Worm (Caenorhabditis elegans) whole organism, L3 larva: ENCODE measurements around the gene lbp-1.

ENCODE experiments used
- R02D3.7 ChIP-seq: fragments of 150-350 bp; optimal IDR thresholded peaks from 2 replicates; lab custom pipeline; 2014; ENCODE audit warnings: missing biosample characterization, missing genetic modification characterization
- ZK546.5 ChIP-seq: sonication (generic microtip); optimal IDR thresholded peaks from 2 replicates; lab custom pipeline; 2017; ENCODE audit warnings: missing biosample characterization, missing genetic modification characterization
- aly-2 ChIP-seq: fragments of 150-350 bp; optimal IDR thresholded peaks from 2 replicates; lab custom pipeline; 2014; ENCODE audit warnings: missing biosample characterization, missing genetic modification characterization
- ceh-16 ChIP-seq: sonication (generic microtip); optimal IDR thresholded peaks from 2 replicates; lab custom pipeline; 2017; ENCODE audit warnings: missing biosample characterization, missing genetic modification characterization
- ceh-82 ChIP-seq: fragments of 150-350 bp; optimal IDR thresholded peaks from 2 replicates; lab custom pipeline; 2014; ENCODE audit warnings: missing biosample characterization, missing genetic modification characterization
- egl-27 ChIP-seq: sonication (generic microtip); optimal IDR thresholded peaks from 4 replicates; lab custom pipeline; 2017; ENCODE audit warnings: missing biosample characterization, missing genetic modification reagents, missing genetic modification characterization
- egl-5 ChIP-seq: fragments of 150-350 bp; optimal IDR thresholded peaks from 2 replicates; lab custom pipeline; 2017; ENCODE audit warnings: missing biosample characterization, missing genetic modification reagents, missing genetic modification characterization, inconsistent platforms
- elt-1 ChIP-seq: fragments of 150-350 bp; optimal IDR thresholded peaks from 2 replicates; lab custom pipeline; 2014; ENCODE audit warnings: missing biosample characterization, missing genetic modification characterization
- elt-2 ChIP-seq: sonication (generic microtip); optimal IDR thresholded peaks from 2 replicates; lab custom pipeline; 2016; ENCODE audit warnings: missing genetic modification reagents, mild to moderate bottlenecking, missing genetic modification characterization, missing compliant biosample characterization
- elt-3 ChIP-seq, 3 experiments: fragments of 150-350 bp in 1 of 3; sonication (generic microtip) in 2 of 3; optimal IDR thresholded peaks; 2 replicates in 2 of 3; 4 replicates in 1 of 3; lab custom pipeline; 2014 to 2017; ENCODE audit warnings: missing biosample characterization in 3 of 3, missing genetic modification characterization in 3 of 3
- eor-1 ChIP-seq, 2 experiments: fragments of 150-350 bp; optimal IDR thresholded peaks; 2 replicates each; lab custom pipeline; 2014 to 2018; ENCODE audit warnings: missing biosample characterization in 2 of 2, missing genetic modification characterization in 2 of 2
- fkh-2 ChIP-seq: fragments of 150-350 bp; optimal IDR thresholded peaks from 2 replicates; lab custom pipeline; 2014; ENCODE audit warnings: missing biosample characterization, missing genetic modification reagents, missing genetic modification characterization
- fos-1 ChIP-seq: fragments of 150-350 bp; optimal IDR thresholded peaks from 2 replicates; lab custom pipeline; 2014; ENCODE audit warnings: missing biosample characterization, missing genetic modification characterization
- hmg-11 ChIP-seq: sonication (generic microtip); optimal IDR thresholded peaks from 2 replicates; lab custom pipeline; 2016; ENCODE audit warnings: missing genetic modification characterization, missing compliant biosample characterization
- jun-1 ChIP-seq: fragments of 150-350 bp; optimal IDR thresholded peaks from 2 replicates; lab custom pipeline; 2014; ENCODE audit warnings: missing biosample characterization, missing genetic modification reagents, missing genetic modification characterization
- lin-15B ChIP-seq: fragments of 150-350 bp; optimal IDR thresholded peaks from 2 replicates; lab custom pipeline; 2014; ENCODE audit warnings: missing biosample characterization, missing genetic modification characterization
- lin-39 ChIP-seq: fragments of 150-350 bp; optimal IDR thresholded peaks from 2 replicates; lab custom pipeline; 2018; ENCODE audit warnings: missing biosample characterization, missing genetic modification reagents, missing genetic modification characterization
- lsy-12 ChIP-seq: sonication (generic microtip); optimal IDR thresholded peaks from 2 replicates; lab custom pipeline; 2016; ENCODE audit warnings: mild to moderate bottlenecking, missing genetic modification characterization, missing compliant biosample characterization
- mdl-1 ChIP-seq: fragments of 150-350 bp; optimal IDR thresholded peaks from 2 replicates; lab custom pipeline; 2014; ENCODE audit warnings: missing biosample characterization, missing genetic modification characterization
- nhr-12 ChIP-seq: fragments of 150-350 bp; optimal IDR thresholded peaks from 2 replicates; lab custom pipeline; 2014; ENCODE audit warnings: missing biosample characterization, missing genetic modification characterization
- nhr-23 ChIP-seq: fragments of 150-350 bp; optimal IDR thresholded peaks from 2 replicates; lab custom pipeline; 2014; ENCODE audit warnings: missing biosample characterization, missing genetic modification reagents, missing genetic modification characterization
- nhr-237 ChIP-seq: fragments of 150-350 bp; optimal IDR thresholded peaks from 2 replicates; lab custom pipeline; 2014; ENCODE audit warnings: missing biosample characterization, missing genetic modification characterization
- nhr-25 ChIP-seq: sonication (generic microtip); optimal IDR thresholded peaks from 2 replicates; lab custom pipeline; 2017; ENCODE audit warnings: missing biosample characterization, missing genetic modification characterization
- nhr-28 ChIP-seq: fragments of 150-350 bp; optimal IDR thresholded peaks from 2 replicates; lab custom pipeline; 2014; ENCODE audit warnings: missing biosample characterization, missing genetic modification characterization
- nhr-43 ChIP-seq: sonication (generic microtip); optimal IDR thresholded peaks from 2 replicates; lab custom pipeline; 2016; ENCODE audit warnings: mild to moderate bottlenecking, missing genetic modification characterization, missing compliant biosample characterization; ENCODE audit not compliant: poor library complexity, severe bottlenecking
- nhr-77 ChIP-seq: fragments of 150-350 bp; optimal IDR thresholded peaks from 2 replicates; lab custom pipeline; 2014; ENCODE audit warnings: missing biosample characterization, missing genetic modification characterization
- pha-4 ChIP-seq: fragments of 150-350 bp; optimal IDR thresholded peaks from 2 replicates; lab custom pipeline; 2014; ENCODE audit warnings: missing biosample characterization, missing genetic modification reagents, missing genetic modification characterization
- pqm-1 ChIP-seq: fragments of 150-350 bp; optimal IDR thresholded peaks from 2 replicates; lab custom pipeline; 2017; ENCODE audit warnings: missing biosample characterization, missing genetic modification characterization, inconsistent platforms
- sea-2 ChIP-seq: fragments of 150-350 bp; sonication (generic microtip); optimal IDR thresholded peaks from 4 replicates; lab custom pipeline; 2014; ENCODE audit warnings: missing biosample characterization, missing genetic modification reagents, missing genetic modification characterization
- skn-1 ChIP-seq: fragments of 150-350 bp; optimal IDR thresholded peaks from 2 replicates; lab custom pipeline; 2014; ENCODE audit warnings: missing biosample characterization, missing genetic modification characterization
- snpc-4 ChIP-seq: fragments of 150-350 bp; optimal IDR thresholded peaks from 2 replicates; lab custom pipeline; 2014; ENCODE audit warnings: missing biosample characterization, missing genetic modification characterization
- zag-1 ChIP-seq: fragments of 150-350 bp; optimal IDR thresholded peaks from 2 replicates; lab custom pipeline; 2014; ENCODE audit warnings: missing biosample characterization, missing genetic modification characterization
- ztf-11 ChIP-seq: fragments of 150-350 bp; optimal IDR thresholded peaks from 2 replicates; lab custom pipeline; 2014; ENCODE audit warnings: missing biosample characterization, missing genetic modification characterization

Gene lbp-1

ce11 chrX:3289183-3289582 is 30.2 kb downstream of the lbp-1 start, which contains the start of gene K09C4.4:
TSS of gene K09C4.4 (plus strand) at chrX:3289483.
- TF ChIP-seq egl-27 (no peak), R02D3.7 (no peak), nhr-43 (tag; lab: Kevin White, UChicago) (no peak), ceh-82 (tag; lab: Kevin White, UChicago) (no peak), zag-1 (tag; lab: Kevin White, UChicago) (no peak)

ce11 chrX:3290147-3290546 is 31.2 kb downstream of the lbp-1 start:
- TF ChIP-seq fkh-2 (tag; lab: Kevin White, UChicago) = no peak
- peak; percentile 45 for TF ChIP-seq pha-4 (tag; lab: Kevin White, UChicago)
- no peak for TF ChIP-seq elt-3 (tag; optimal IDR thresholded peaks at IDR 0.05; lab: Kevin White, UChicago)
- peak; percentile 98 for TF ChIP-seq pqm-1
- peak; percentile 96 for TF ChIP-seq elt-2 (tag; lab: Kevin White, UChicago)
- peak; percentile 83 for TF ChIP-seq jun-1 (tag; lab: Kevin White, UChicago)

DNA sequence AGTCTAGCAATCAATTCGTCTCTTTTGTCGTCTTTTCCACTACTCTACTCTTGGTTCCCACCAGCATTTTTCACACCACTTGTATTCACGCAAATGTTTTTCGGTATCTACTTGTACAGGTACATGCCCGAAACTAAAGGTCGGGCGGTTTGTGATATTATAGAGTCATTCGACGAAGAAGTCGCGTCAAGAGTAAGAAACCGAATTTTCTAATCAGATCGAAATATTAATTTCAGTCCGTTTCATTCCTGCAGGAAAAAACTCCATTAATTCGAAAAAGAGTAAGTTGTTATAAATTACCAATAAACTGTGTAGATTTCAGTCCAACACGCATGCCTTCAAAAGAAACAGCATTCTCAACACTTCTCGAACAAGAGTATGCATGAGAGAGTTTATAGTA is 33.0 kb downstream of the lbp-1 start:
- TF ChIP-seq elt-3 (tag; optimal IDR thresholded peaks at IDR 0.05; lab: Kevin White, UChicago) (no peak), lsy-12 (tag; lab: Kevin White, UChicago) (no peak), elt-2 (tag; lab: Kevin White, UChicago) (no peak), fos-1 (no peak), ZK546.5 (no peak), elt-1 (no peak), aly-2 (tag; lab: Kevin White, UChicago) (no peak), nhr-12 (tag; lab: Kevin White, UChicago) (no peak)

ce11 chrX:3296182-3296581 is 37.2 kb downstream of the lbp-1 start, which contains the start of gene K09C4.2:
TSS of gene K09C4.2 (plus strand) at chrX:3296482.
- TF ChIP-seq egl-5 (no peak), elt-1 (no peak), lsy-12 (tag; lab: Kevin White, UChicago) (no peak), hmg-11 (tag; lab: Kevin White, UChicago) (no peak), zag-1 (tag; lab: Kevin White, UChicago) (no peak), mdl-1 (tag; lab: Kevin White, UChicago) (no peak), nhr-12 (tag; lab: Kevin White, UChicago) (no peak), ZK546.5 (no peak), eor-1 (tag; optimal IDR thresholded peaks at IDR 0.05; lab: Kevin White, UChicago) (no peak), snpc-4 (tag; lab: Kevin White, UChicago) (no peak), nhr-25 (tag; lab: Kevin White, UChicago) (no peak), ceh-82 (tag; lab: Kevin White, UChicago) (no peak), lin-15B (tag; lab: Kevin White, UChicago) (no peak), nhr-77 (tag; lab: Kevin White, UChicago) (no peak), skn-1 (no peak), nhr-23 (tag; lab: Kevin White, UChicago) (no peak), sea-2 (GFP tag; lab: Kevin White, UChicago) (no peak), nhr-237 (tag; lab: Kevin White, UChicago) (no peak)

- TF ChIP-seq elt-2 (tag; lab: Kevin White, UChicago) (peak; percentile 88), pqm-1 (peak; percentile 87), R02D3.7 (no peak), ztf-11 (tag; lab: Kevin White, UChicago) (no peak), nhr-28 (no peak)
Measured at ce11 chrX:3297812-3298211, 38.9 kb downstream of the lbp-1 start.

DNA sequence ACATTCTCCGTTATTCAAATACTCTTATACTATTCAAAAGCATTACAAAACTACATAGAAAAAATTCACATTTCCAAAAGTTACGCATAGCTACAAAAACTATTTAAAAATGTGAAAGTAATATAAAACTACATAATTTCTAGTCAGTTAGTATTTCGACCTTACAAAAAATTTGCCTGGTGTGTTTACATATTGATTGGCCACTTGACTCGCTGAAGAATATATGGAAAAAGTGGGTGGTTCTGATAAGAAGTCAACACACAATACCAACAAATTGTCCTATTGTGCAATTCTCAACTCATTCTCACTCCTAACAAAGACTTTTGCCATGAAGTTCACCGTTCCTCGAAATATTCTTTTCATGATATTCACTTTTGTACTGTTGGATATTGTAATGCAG is 39.6 kb downstream of the lbp-1 start, which contains the start of gene K09C4.1:
Gene K09C4.1 (plus strand): TSS at position 301 of the 400 bp plus-strand sequence.
- TF ChIP-seq lin-39 (tag; lab: Kevin White, UChicago) (no peak), jun-1 (tag; lab: Kevin White, UChicago) (no peak), ceh-16 (tag; lab: Kevin White, UChicago) (no peak)
